Worm (Caenorhabditis elegans) whole organism, young adult: ENCODE measurements around the gene serp-1.2.
A peak's percentile ranks its signal among the peaks of the same experiment; 100 is the strongest.

Experiments
- B0035.1 ChIP-seq: sonication (generic microtip); optimal IDR thresholded peaks from 2 replicates; lab custom pipeline; 2016; ENCODE audit warnings: missing genetic modification characterization, mild to moderate bottlenecking, missing compliant biosample characterization, missing genotype, missing genetic modification reagents
- C06A6.2 ChIP-seq: fragments of 200-800 bp; sonication (Bioruptor generic); conservative IDR thresholded peaks from 2 replicates; pipeline ENCODE4 v1.3.6; 2022; ENCODE audit warnings: missing genetic modification characterization, missing compliant biosample characterization
- C17E4.6 ChIP-seq: fragments of 200-800 bp; sonication (Bioruptor generic); IDR thresholded peaks from 2 replicates; pipeline ENCODE4 v1.3.6; 2022; ENCODE audit warnings: missing genetic modification reagents, missing genetic modification characterization, missing compliant biosample characterization
- D2030.7 ChIP-seq: fragments of 200-800 bp; sonication (Bioruptor generic); IDR thresholded peaks from 2 replicates; pipeline ENCODE4 v1.3.6; 2022; ENCODE audit warnings: missing genetic modification reagents, missing genetic modification characterization, missing compliant biosample characterization
- F22D6.2 ChIP-seq: sonication (generic microtip); optimal IDR thresholded peaks from 2 replicates; lab custom pipeline; 2016; ENCODE audit warnings: mild to moderate bottlenecking, missing genetic modification characterization, missing compliant biosample characterization
- F33H1.4 ChIP-seq: fragments of 200-800 bp; sonication (Bioruptor generic); IDR thresholded peaks from 2 replicates; pipeline ENCODE4 v1.3.6; 2022; ENCODE audit warnings: missing genetic modification reagents, missing genetic modification characterization, missing compliant biosample characterization
- F49E8.2 ChIP-seq: sonication (generic microtip); optimal IDR thresholded peaks from 3 replicates; lab custom pipeline; 2017; ENCODE audit warnings: missing genetic modification characterization, mild to moderate bottlenecking, missing compliant biosample characterization, antibody characterized with exemption, moderate library complexity; ENCODE audit not compliant: insufficient read depth
- F52B5.7 ChIP-seq: sonication (generic microtip); optimal IDR thresholded peaks from 2 replicates; lab custom pipeline; 2016; ENCODE audit warnings: mild to moderate bottlenecking, missing genetic modification characterization, missing compliant biosample characterization
- F55B11.4 ChIP-seq: sonication (generic microtip); optimal IDR thresholded peaks from 2 replicates; lab custom pipeline; 2016; ENCODE audit warnings: missing compliant biosample characterization, missing genetic modification characterization, borderline replicate concordance; ENCODE audit not compliant: insufficient read depth
- T07F8.4 ChIP-seq: sonication (generic microtip); optimal IDR thresholded peaks from 2 replicates; lab custom pipeline; 2016; ENCODE audit warnings: mild to moderate bottlenecking, missing genetic modification characterization, moderate library complexity, missing compliant biosample characterization
- T26A5.8 ChIP-seq: sonication (generic microtip); optimal IDR thresholded peaks from 2 replicates; lab custom pipeline; 2016; ENCODE audit warnings: missing genetic modification characterization, missing compliant biosample characterization
- Y53F4B.3 ChIP-seq: fragments of 200-800 bp; sonication (Bioruptor generic); IDR thresholded peaks from 2 replicates; pipeline ENCODE4 v1.3.6; 2022; ENCODE audit warnings: missing genetic modification reagents, missing genetic modification characterization, missing compliant biosample characterization
- Y53G8AR.9 ChIP-seq: fragments of 200-800 bp; sonication (Bioruptor generic); conservative IDR thresholded peaks from 2 replicates; pipeline ENCODE4 v1.3.6; 2022; ENCODE audit warnings: missing genetic modification reagents, missing genetic modification characterization, missing compliant biosample characterization
- Y67H2A.10 ChIP-seq: fragments of 200-800 bp; sonication (Bioruptor generic); conservative IDR thresholded peaks from 2 replicates; pipeline ENCODE4 v1.3.6; 2022; ENCODE audit warnings: missing genetic modification reagents, missing genetic modification characterization, missing compliant biosample characterization
- Y79H2A.3 ChIP-seq: fragments of 200-800 bp; sonication (Bioruptor generic); conservative IDR thresholded peaks from 2 replicates; pipeline ENCODE4 v1.3.6; 2022; ENCODE audit warnings: missing genetic modification reagents, missing genetic modification characterization, missing compliant biosample characterization
- akir-1 ChIP-seq: fragments of 200-800 bp; sonication (Bioruptor generic); optimal IDR thresholded peaks from 2 replicates; lab custom pipeline; 2018; ENCODE audit warnings: mild to moderate bottlenecking, missing genetic modification characterization, moderate library complexity, missing compliant biosample characterization
- aptf-3 ChIP-seq: fragments of 200-800 bp; sonication (Bioruptor generic); IDR thresholded peaks from 2 replicates; pipeline ENCODE4 v1.3.6; 2022; ENCODE audit warnings: missing genetic modification characterization, missing compliant biosample characterization
- ccch-3 ChIP-seq: fragments of 200-800 bp; sonication (Bioruptor generic); optimal IDR thresholded peaks from 2 replicates; lab custom pipeline; 2018; ENCODE audit warnings: mild to moderate bottlenecking, missing genetic modification characterization, missing compliant biosample characterization
- dox-1 ChIP-seq: fragments of 200-800 bp; sonication (Bioruptor generic); IDR thresholded peaks from 2 replicates; pipeline ENCODE4 v1.3.6; 2022; ENCODE audit warnings: missing genetic modification reagents, missing genetic modification characterization, missing compliant biosample characterization
- egl-18 ChIP-seq: fragments of 200-800 bp; sonication (Bioruptor generic); IDR thresholded peaks from 2 replicates; pipeline ENCODE4 v1.3.6; 2022; ENCODE audit warnings: missing genetic modification reagents, missing genetic modification characterization, missing compliant biosample characterization
- fkh-3 ChIP-seq: sonication (generic microtip); optimal IDR thresholded peaks from 2 replicates; lab custom pipeline; 2016; ENCODE audit warnings: mild to moderate bottlenecking, missing genetic modification characterization, missing compliant biosample characterization
- hlh-26 ChIP-seq: fragments of 200-800 bp; sonication (Bioruptor generic); conservative IDR thresholded peaks from 2 replicates; pipeline ENCODE4 v1.3.6; 2022; ENCODE audit warnings: missing genetic modification reagents, missing genetic modification characterization, missing compliant biosample characterization
- hmg-1.2 ChIP-seq: fragments of 200-800 bp; sonication (Bioruptor generic); IDR thresholded peaks from 2 replicates; pipeline ENCODE4 v1.3.6; 2022; ENCODE audit warnings: missing genetic modification reagents, missing genetic modification characterization, missing compliant biosample characterization
- hrde-1 ChIP-seq: sonication (generic microtip); optimal IDR thresholded peaks from 2 replicates; lab custom pipeline; 2016; ENCODE audit warnings: missing genetic modification characterization, mild to moderate bottlenecking, missing compliant biosample characterization, moderate library complexity, missing genotype, missing genetic modification reagents, borderline replicate concordance
- hsf-1 ChIP-seq: fragments of 200-800 bp; sonication (Bioruptor generic); IDR thresholded peaks from 2 replicates; pipeline ENCODE4 v1.3.6; 2022; ENCODE audit warnings: missing genetic modification reagents, missing genetic modification characterization, missing compliant biosample characterization
- let-526 ChIP-seq: fragments of 200-800 bp; sonication (Bioruptor generic); IDR thresholded peaks from 2 replicates; pipeline ENCODE4 v1.3.6; 2022; ENCODE audit warnings: missing genetic modification reagents, missing genetic modification characterization, missing compliant biosample characterization
- lsy-27 ChIP-seq: sonication (generic microtip); optimal IDR thresholded peaks from 2 replicates; lab custom pipeline; 2017; ENCODE audit warnings: missing genetic modification characterization, mild to moderate bottlenecking, missing compliant biosample characterization, antibody characterized with exemption, missing genotype, borderline replicate concordance; ENCODE audit not compliant: insufficient read depth
- madf-6 ChIP-seq: fragments of 200-800 bp; sonication (Bioruptor generic); IDR thresholded peaks from 2 replicates; pipeline ENCODE4 v1.3.6; 2022; ENCODE audit warnings: missing genetic modification reagents, missing genetic modification characterization, missing compliant biosample characterization
- mel-28 ChIP-seq: sonication (generic microtip); optimal IDR thresholded peaks from 2 replicates; lab custom pipeline; 2016; ENCODE audit warnings: borderline replicate concordance, mild to moderate bottlenecking, missing genetic modification characterization, missing compliant biosample characterization
- mes-4 ChIP-seq: sonication (generic microtip); optimal IDR thresholded peaks from 2 replicates; lab custom pipeline; 2016; ENCODE audit warnings: missing genotype, missing genetic modification characterization, missing compliant biosample characterization
- mxl-1 ChIP-seq: sonication (generic microtip); optimal IDR thresholded peaks from 2 replicates; lab custom pipeline; 2016; ENCODE audit warnings: missing genetic modification characterization, missing compliant biosample characterization
- nfya-2 ChIP-seq: fragments of 200-800 bp; sonication (Bioruptor generic); IDR thresholded peaks from 2 replicates; pipeline ENCODE4 v1.3.6; 2022; ENCODE audit warnings: missing genetic modification reagents, missing genetic modification characterization, missing compliant biosample characterization
- nfyb-1 ChIP-seq: fragments of 200-800 bp; sonication (Bioruptor generic); IDR thresholded peaks from 2 replicates; pipeline ENCODE4 v1.3.6; 2022; ENCODE audit warnings: missing genetic modification reagents, missing genetic modification characterization, missing compliant biosample characterization
- nhr-27 ChIP-seq: fragments of 200-800 bp; sonication (Bioruptor generic); optimal IDR thresholded peaks from 2 replicates; lab custom pipeline; 2018; ENCODE audit warnings: mild to moderate bottlenecking, missing genetic modification characterization, moderate library complexity, missing compliant biosample characterization
- pha-4 ChIP-seq: fragments of 150-350 bp; sonication (generic microtip); optimal IDR thresholded peaks from 2 replicates; lab custom pipeline; 2014; ENCODE audit warnings: missing biosample characterization, missing genetic modification reagents, missing genetic modification characterization
- rcor-1 ChIP-seq: fragments of 200-800 bp; sonication (Bioruptor generic); IDR thresholded peaks from 2 replicates; pipeline ENCODE4 v1.3.6; 2022; ENCODE audit warnings: missing genetic modification reagents, missing genetic modification characterization, missing compliant biosample characterization
- rpc-1 ChIP-seq, 2 experiments: fragments of 150-350 bp in 1 of 2; sonication (generic microtip) in 1 of 2; optimal IDR thresholded peaks; 2 replicates each; lab custom pipeline; 2014 to 2018; ENCODE audit warnings: missing biosample characterization in 1 of 2, missing genetic modification characterization in 1 of 2, missing genetic modification reagents in 1 of 2, missing genotype in 1 of 2
- sdz-38 ChIP-seq: sonication (generic microtip); optimal IDR thresholded peaks from 2 replicates; lab custom pipeline; 2016; ENCODE audit warnings: missing genotype, missing genetic modification characterization, missing compliant biosample characterization
- snpc-1.1 ChIP-seq: sonication (generic microtip); optimal IDR thresholded peaks from 2 replicates; lab custom pipeline; 2017; ENCODE audit warnings: missing genetic modification characterization, mild to moderate bottlenecking, missing compliant biosample characterization, antibody characterized with exemption, moderate library complexity, missing genotype, missing genetic modification reagents; ENCODE audit not compliant: insufficient read depth
- snpc-1.3 ChIP-seq: sonication (generic microtip); optimal IDR thresholded peaks from 2 replicates; lab custom pipeline; 2017; ENCODE audit warnings: missing genetic modification characterization, mild to moderate bottlenecking, missing compliant biosample characterization, antibody characterized with exemption, moderate library complexity, missing genotype, missing genetic modification reagents; ENCODE audit not compliant: insufficient read depth
- somi-1 ChIP-seq: fragments of 200-800 bp; sonication (Bioruptor generic); optimal IDR thresholded peaks from 2 replicates; lab custom pipeline; 2018; ENCODE audit warnings: mild to moderate bottlenecking, missing genetic modification characterization, missing compliant biosample characterization
- sptf-2 ChIP-seq: fragments of 200-800 bp; sonication (Bioruptor generic); optimal IDR thresholded peaks from 2 replicates; lab custom pipeline; 2018; ENCODE audit warnings: mild to moderate bottlenecking, missing genetic modification characterization, missing compliant biosample characterization
- zfh-2 ChIP-seq: fragments of 200-800 bp; sonication (Bioruptor generic); conservative IDR thresholded peaks from 2 replicates; pipeline ENCODE4 v1.3.6; 2022; ENCODE audit warnings: missing genetic modification reagents, missing genetic modification characterization, missing compliant biosample characterization
- ztf-28 ChIP-seq: fragments of 200-800 bp; sonication (Bioruptor generic); IDR thresholded peaks from 2 replicates; pipeline ENCODE4 v1.3.6; 2022; ENCODE audit warnings: missing genetic modification reagents, missing genetic modification characterization, missing compliant biosample characterization
- ztf-3 ChIP-seq: fragments of 200-800 bp; sonication (Bioruptor generic); optimal IDR thresholded peaks from 2 replicates; lab custom pipeline; 2018; ENCODE audit warnings: mild to moderate bottlenecking, missing genetic modification characterization, missing compliant biosample characterization
- ztf-6 ChIP-seq: fragments of 200-800 bp; sonication (Bioruptor generic); IDR thresholded peaks from 2 replicates; pipeline ENCODE4 v1.3.6; 2022; ENCODE audit warnings: missing genetic modification reagents, missing genetic modification characterization, missing compliant biosample characterization

serp-1.2 gene

DNA sequence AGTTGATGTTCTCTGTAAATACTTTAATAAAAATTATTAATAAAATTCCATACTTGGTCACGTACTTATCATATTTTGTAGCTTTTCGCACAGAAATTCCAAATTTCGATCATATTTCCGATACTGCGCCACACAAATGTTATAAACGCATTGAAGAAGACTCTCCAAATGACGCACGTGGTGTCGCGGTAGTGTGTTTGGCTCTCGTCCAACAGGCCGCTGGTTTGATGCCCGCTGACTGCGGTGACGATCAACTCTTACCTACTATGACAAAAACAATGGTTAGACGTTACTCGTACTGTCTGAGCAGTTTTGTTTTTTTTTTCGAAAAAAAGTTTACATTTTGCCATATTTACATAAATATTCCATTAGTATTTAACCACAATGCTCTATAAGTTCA is 27.4 kb downstream of the serp-1.2 start (continued):
- peak; percentile 86 for TF ChIP-seq nfyb-1 (GFP tag; lab: Robert Waterston, UW)
- TF ChIP-seq F33H1.4 (GFP tag; lab: Robert Waterston, UW): peak; percentile 49
- peak; percentile 35 for TF ChIP-seq lsy-27 (tag; lab: Kevin White, UChicago)
- TF ChIP-seq rpc-1 (optimal IDR thresholded peaks at IDR 0.05; lab: Kevin White, UChicago): peak; percentile 94
- peak; percentile 99 for TF ChIP-seq rpc-1 (tag; optimal IDR thresholded peaks at IDR 0.05; lab: Kevin White, UChicago)
- no peak for TF ChIP-seq sdz-38 (tag; lab: Kevin White, UChicago)
- peak; percentile 91 for TF ChIP-seq mxl-1
- peak; percentile 71 for TF ChIP-seq rcor-1 (GFP tag; lab: Robert Waterston, UW)
- TF ChIP-seq Y53G8AR.9 (GFP tag; lab: Robert Waterston, UW): 0 out of 2 replicates have a peak, but pooled peaks have one; percentile 35
- peak; percentile 88 for TF ChIP-seq mel-28
- TF ChIP-seq madf-6 (GFP tag; lab: Robert Waterston, UW): no peak; the same call in 1 of the 2 replicates
- TF ChIP-seq Y79H2A.3 (GFP tag; lab: Robert Waterston, UW): peak; percentile 80; the same call in 1 of the 2 replicates
- TF ChIP-seq T07F8.4 (tag; lab: Kevin White, UChicago): peak; percentile 75
- TF ChIP-seq egl-18 (GFP tag; lab: Robert Waterston, UW): no peak
- peak; percentile 71 for TF ChIP-seq hmg-1.2 (GFP tag; lab: Robert Waterston, UW)
- peak; percentile 83 for TF ChIP-seq hrde-1 (tag; lab: Kevin White, UChicago)
- no peak for TF ChIP-seq F52B5.7 (tag; lab: Kevin White, UChicago)
- TF ChIP-seq nhr-27 (tag; lab: Kevin White, UChicago): peak; percentile 54
- TF ChIP-seq akir-1 (GFP tag; lab: Kevin White, UChicago): peak; percentile 19
- no peak; the same call in 1 of the 2 replicates for TF ChIP-seq aptf-3 (GFP tag; lab: Robert Waterston, UW)
- TF ChIP-seq B0035.1 (tag; lab: Kevin White, UChicago): peak; percentile 55
- peak; percentile 66; the same call in 1 of the 2 replicates for TF ChIP-seq let-526 (GFP tag; lab: Robert Waterston, UW)
- no peak; the same call in 1 of the 2 replicates for TF ChIP-seq dox-1 (GFP tag; lab: Robert Waterston, UW)
- TF ChIP-seq D2030.7 (GFP tag; lab: Robert Waterston, UW): peak; percentile 77
- TF ChIP-seq C06A6.2: peak; percentile 29; the same call in 1 of the 2 replicates
- peak; percentile 68 for TF ChIP-seq somi-1 (GFP tag; lab: Kevin White, UChicago)
- peak; percentile 78 for TF ChIP-seq Y53F4B.3 (GFP tag; lab: Robert Waterston, UW)
- peak; percentile 63 for TF ChIP-seq hsf-1 (GFP tag; lab: Robert Waterston, UW)
- TF ChIP-seq zfh-2 (GFP tag; lab: Robert Waterston, UW): no peak
- peak; percentile 72 for TF ChIP-seq snpc-1.1 (tag; lab: Kevin White, UChicago)
- TF ChIP-seq mes-4 (tag; lab: Kevin White, UChicago): peak; percentile 85
- no peak for TF ChIP-seq nfya-2 (GFP tag; lab: Robert Waterston, UW)
- peak; percentile 77; the same call in 1 of the 2 replicates for TF ChIP-seq ztf-6 (GFP tag; lab: Robert Waterston, UW)
- peak; percentile 76 for TF ChIP-seq sptf-2
- no peak for TF ChIP-seq F55B11.4 (tag; lab: Kevin White, UChicago)
- TF ChIP-seq Y67H2A.10 (GFP tag; lab: Robert Waterston, UW): 0 out of 2 replicates have a peak, but pooled peaks have one; percentile 15
- peak; percentile 83 for TF ChIP-seq fkh-3 (tag; lab: Kevin White, UChicago)
- peak; percentile 1 for TF ChIP-seq ccch-3
- no peak for TF ChIP-seq pha-4 (tag; lab: Kevin White, UChicago)
- 0 out of 2 replicates have a peak, but pooled peaks have one; percentile 50 for TF ChIP-seq C17E4.6
- TF ChIP-seq ztf-28 (GFP tag; lab: Robert Waterston, UW): peak; percentile 67; the same call in 1 of the 2 replicates
- 0 out of 2 replicates have a peak, but pooled peaks have one; percentile 22 for TF ChIP-seq hlh-26
- TF ChIP-seq ztf-3 (GFP tag; lab: Kevin White, UChicago): no peak
- TF ChIP-seq F49E8.2: peak; percentile 88
- TF ChIP-seq snpc-1.3 (tag; lab: Kevin White, UChicago): peak; percentile 89
- TF ChIP-seq F22D6.2 (tag; lab: Kevin White, UChicago): peak; percentile 53
- peak; percentile 68 for TF ChIP-seq T26A5.8 (tag; lab: Kevin White, UChicago)
